Fruit fly (Drosophila melanogaster) whole organism, embryonic: ENCODE results near the gene yps.

Experiments used
- Asciz ChIP-seq: fragments of 200-800 bp; sonication (Bioruptor generic); optimal IDR thresholded peaks from 2 replicates; lab custom pipeline; 2017; ENCODE audit warnings: missing biosample characterization, mild to moderate bottlenecking, missing genetic modification characterization, missing genetic modification reagents
- Atf3 ChIP-seq: fragments of 200-800 bp; sonication (Bioruptor generic); optimal IDR thresholded peaks from 3 replicates; lab custom pipeline; 2016; ENCODE audit warnings: missing biosample characterization, missing genetic modification characterization
- BtbVII ChIP-seq: fragments of 200-800 bp; sonication (Bioruptor generic); optimal IDR thresholded peaks from 3 replicates; lab custom pipeline; 2017; ENCODE audit warnings: missing biosample characterization, mild to moderate bottlenecking, missing genetic modification characterization
- CG11504 ChIP-seq: fragments of 200-800 bp; sonication (Bioruptor generic); optimal IDR thresholded peaks from 3 replicates; lab custom pipeline; 2019; ENCODE audit warnings: missing biosample characterization, mild to moderate bottlenecking, missing genetic modification characterization, moderate library complexity
- CG11560 ChIP-seq: fragments of 200-800 bp; sonication (Bioruptor generic); IDR thresholded peaks from 3 replicates; pipeline ENCODE4 v1.3.6; 2022; ENCODE audit warnings: missing biosample characterization, missing genetic modification characterization
- CG14965 ChIP-seq: fragments of 200-800 bp; sonication (Bioruptor generic); optimal IDR thresholded peaks from 2 replicates; lab custom pipeline; 2016; ENCODE audit warnings: missing biosample characterization, missing genetic modification characterization, borderline replicate concordance
- CG15601 ChIP-seq: fragments of 200-800 bp; sonication (Bioruptor generic); optimal IDR thresholded peaks from 3 replicates; lab custom pipeline; 2019; ENCODE audit warnings: missing biosample characterization, mild to moderate bottlenecking, missing genetic modification characterization, moderate library complexity
- CG16813 ChIP-seq: fragments of 200-800 bp; sonication (Bioruptor generic); IDR thresholded peaks from 3 replicates; pipeline ENCODE4 v1.3.6; 2022; ENCODE audit warnings: missing biosample characterization, missing genetic modification characterization; ENCODE audit not compliant: partially characterized antibody
- CG17385 ChIP-seq: fragments of 200-800 bp; sonication (Bioruptor generic); optimal IDR thresholded peaks from 3 replicates; lab custom pipeline; 2018; ENCODE audit warnings: missing biosample characterization, mild to moderate bottlenecking, missing genetic modification characterization
- CG18619 ChIP-seq: fragments of 200-800 bp; sonication (Bioruptor generic); optimal IDR thresholded peaks from 3 replicates; lab custom pipeline; 2017; ENCODE audit warnings: missing biosample characterization, mild to moderate bottlenecking, missing genetic modification characterization
- CG2678 ChIP-seq: fragments of 200-800 bp; sonication (Bioruptor generic); optimal IDR thresholded peaks from 3 replicates; lab custom pipeline; 2019; ENCODE audit warnings: missing biosample characterization, mild to moderate bottlenecking, missing genetic modification characterization, moderate library complexity
- CG33213 ChIP-seq: fragments of 200-800 bp; sonication (Bioruptor generic); optimal IDR thresholded peaks from 3 replicates; lab custom pipeline; 2016; ENCODE audit warnings: missing biosample characterization, missing genetic modification characterization
- CG3407 ChIP-seq: fragments of 200-800 bp; sonication (Bioruptor generic); optimal IDR thresholded peaks from 2 replicates; lab custom pipeline; 2018; ENCODE audit warnings: missing biosample characterization, mild to moderate bottlenecking, missing genetic modification characterization
- CG4424 ChIP-seq: fragments of 200-800 bp; sonication (Bioruptor generic); optimal IDR thresholded peaks from 3 replicates; lab custom pipeline; 2016; ENCODE audit warnings: missing biosample characterization, missing genetic modification characterization
- CG6175 ChIP-seq: fragments of 200-800 bp; sonication (Bioruptor generic); IDR thresholded peaks from 3 replicates; pipeline ENCODE4 v1.3.6; 2022; ENCODE audit warnings: missing biosample characterization, missing genetic modification characterization
- CG7745 ChIP-seq: fragments of 200-800 bp; sonication (Bioruptor generic); optimal IDR thresholded peaks from 2 replicates; lab custom pipeline; 2018; ENCODE audit warnings: missing biosample characterization, mild to moderate bottlenecking, missing genetic modification characterization, moderate library complexity
- Dbx ChIP-seq: fragments of 200-800 bp; sonication (Bioruptor generic); IDR thresholded peaks from 3 replicates; pipeline ENCODE4 v1.3.6; 2022; ENCODE audit warnings: missing biosample characterization, missing genetic modification characterization
- Dip2 ChIP-seq: fragments of 200-800 bp; sonication (Bioruptor generic); IDR thresholded peaks from 2 replicates; pipeline ENCODE4 v1.3.6; 2022; ENCODE audit warnings: missing biosample characterization, missing genetic modification characterization
- Drgx ChIP-seq: fragments of 200-800 bp; sonication (Bioruptor generic); IDR thresholded peaks from 2 replicates; pipeline ENCODE4 v1.3.6; 2022; ENCODE audit warnings: missing biosample characterization, missing genetic modification characterization
- Ets65A ChIP-seq: fragments of 200-800 bp; sonication (Bioruptor generic); peaks from one replicate; lab custom pipeline; 2016; ENCODE audit warnings: missing biosample characterization, missing genetic modification characterization
- Fer3 ChIP-seq: fragments of 200-800 bp; sonication (Bioruptor generic); optimal IDR thresholded peaks from 2 replicates; lab custom pipeline; 2018; ENCODE audit warnings: missing biosample characterization, mild to moderate bottlenecking, missing genetic modification characterization, moderate library complexity
- Hey ChIP-seq: fragments of 200-800 bp; sonication (Bioruptor generic); optimal IDR thresholded peaks from 3 replicates; lab custom pipeline; 2018; ENCODE audit warnings: missing biosample characterization, mild to moderate bottlenecking, missing genetic modification characterization
- Kr ChIP-seq: fragments of 200-800 bp; sonication (Bioruptor generic); optimal IDR thresholded peaks from 2 replicates; lab custom pipeline; 2017; ENCODE audit warnings: missing biosample characterization, mild to moderate bottlenecking, missing genetic modification characterization
- Med ChIP-seq: fragments of 200-800 bp; sonication (Bioruptor generic); peaks from one replicate; lab custom pipeline; 2016; ENCODE audit warnings: missing biosample characterization, missing genetic modification characterization, mild to moderate bottlenecking, inconsistent platforms, moderate library complexity
- Pdp1 ChIP-seq, 2 experiments: fragments of 200-800 bp; sonication (Bioruptor generic); optimal IDR thresholded peaks; 3 replicates each; lab custom pipeline; 2016; ENCODE audit warnings: missing biosample characterization in 2 of 2, missing genetic modification characterization in 2 of 2, mild to moderate bottlenecking in 1 of 2, moderate library complexity in 1 of 2
- Rfx ChIP-seq: fragments of 200-800 bp; sonication (Bioruptor generic); IDR thresholded peaks from 2 replicates; pipeline ENCODE4 v1.3.6; 2022; ENCODE audit warnings: missing biosample characterization, missing genetic modification characterization
- Sry-β ChIP-seq: fragments of 200-800 bp; sonication (Bioruptor generic); optimal IDR thresholded peaks from 2 replicates; lab custom pipeline; 2018; ENCODE audit warnings: missing biosample characterization, mild to moderate bottlenecking, missing genetic modification characterization, moderate library complexity
- Trl ChIP-seq, 3 experiments: fragments of >200 bp in 2 of 3; fragments of 200-800 bp in 1 of 3; sonication (Bioruptor generic) in 1 of 3; optimal IDR thresholded peaks; 2 replicates in 1 of 3; 3 replicates in 2 of 3; lab custom pipeline; 2016 to 2017; ENCODE audit warnings: missing biosample characterization in 1 of 3, missing genetic modification characterization in 1 of 3
- YL-1 ChIP-seq: fragments of 200-800 bp; sonication (Bioruptor generic); optimal IDR thresholded peaks from 3 replicates; lab custom pipeline; 2017; ENCODE audit warnings: missing biosample characterization, mild to moderate bottlenecking, missing genetic modification characterization
- ab ChIP-seq: fragments of 200-800 bp; sonication (Bioruptor generic); optimal IDR thresholded peaks from 2 replicates; lab custom pipeline; 2016; ENCODE audit warnings: missing biosample characterization, missing genetic modification characterization
- chinmo ChIP-seq: fragments of 200-800 bp; sonication (Bioruptor generic); IDR thresholded peaks from 4 replicates; pipeline ENCODE4 v1.3.6; 2022; ENCODE audit warnings: missing biosample characterization, missing genetic modification characterization; ENCODE audit not compliant: partially characterized antibody
- crol ChIP-seq: fragments of 200-800 bp; sonication (Bioruptor generic); IDR thresholded peaks from 2 replicates; pipeline ENCODE4 v1.3.6; 2022; ENCODE audit warnings: missing biosample characterization, missing genetic modification characterization
- fd96Cb ChIP-seq: fragments of 200-800 bp; sonication (Bioruptor generic); optimal IDR thresholded peaks from 2 replicates; lab custom pipeline; 2018; ENCODE audit warnings: missing biosample characterization, mild to moderate bottlenecking, missing genetic modification characterization, moderate library complexity
- h ChIP-seq: fragments of >200 bp; optimal IDR thresholded peaks from 2 replicates; lab custom pipeline; 2017
- hbn ChIP-seq: fragments of 200-800 bp; sonication (Bioruptor generic); IDR thresholded peaks from 2 replicates; pipeline ENCODE4 v1.3.6; 2022; ENCODE audit warnings: missing biosample characterization, missing genetic modification characterization; ENCODE audit not compliant: partially characterized antibody
- mld ChIP-seq: fragments of 200-800 bp; sonication (Bioruptor generic); IDR thresholded peaks from 3 replicates; pipeline ENCODE4 v1.3.6; 2022; ENCODE audit warnings: missing biosample characterization, missing genetic modification characterization; ENCODE audit not compliant: partially characterized antibody
- onecut ChIP-seq: fragments of 200-800 bp; sonication (Bioruptor generic); IDR thresholded peaks from 2 replicates; pipeline ENCODE4 v1.3.6; 2022; ENCODE audit warnings: missing biosample characterization, missing genetic modification characterization
- ssp ChIP-seq: fragments of 200-800 bp; sonication (Bioruptor generic); IDR thresholded peaks from 2 replicates; pipeline ENCODE4 v1.3.6; 2022; ENCODE audit warnings: missing biosample characterization, missing genetic modification characterization
- tll ChIP-seq, 2 experiments: fragments of 200-800 bp in 1 of 2; fragments of >200 bp in 1 of 2; sonication (Bioruptor generic) in 1 of 2; optimal IDR thresholded peaks; 2 replicates each; lab custom pipeline; 2017 to 2019; ENCODE audit warnings: missing biosample characterization in 2 of 2, missing genetic modification characterization in 2 of 2, mild to moderate bottlenecking in 1 of 2, moderate library complexity in 1 of 2
- tna ChIP-seq: fragments of 200-800 bp; sonication (Bioruptor generic); IDR thresholded peaks from 2 replicates; pipeline ENCODE4 v1.3.6; 2022; ENCODE audit warnings: missing biosample characterization, missing genetic modification characterization; ENCODE audit not compliant: partially characterized antibody
- z ChIP-seq: fragments of 200-800 bp; sonication (Bioruptor generic); IDR thresholded peaks from 3 replicates; pipeline ENCODE4 v1.3.6; 2022; ENCODE audit warnings: missing biosample characterization, missing genetic modification characterization

Gene yps

dm6 chr3L:12162156-12162682, 37.3 kb upstream of the yps start (continued):
- TF ChIP-seq crol (GFP tag; lab: Robert Waterston, UW) (peak; percentile 66), Ets65A (GFP tag; lab: Kevin White, UChicago) (peak; percentile 71), ab (GFP tag; lab: Kevin White, UChicago) (no peak), Fer3 (tag; lab: Kevin White, UChicago) (no peak), Dip2 (GFP tag; lab: Robert Waterston, UW) (no peak), CG33213 (GFP tag; lab: Kevin White, UChicago) (no peak), Sry-β (GFP tag; lab: Kevin White, UChicago) (no peak), YL-1 (GFP tag; lab: Kevin White, UChicago) (no peak), Pdp1 (GFP tag; optimal IDR thresholded peaks at IDR 0.05; lab: Kevin White, UChicago) (no peak), BtbVII (GFP tag; lab: Kevin White, UChicago) (no peak), Dbx (GFP tag; lab: Robert Waterston, UW) (no peak), tna (GFP tag; lab: Robert Waterston, UW) (peak; percentile 28; the same call in 1 of the 2 replicates), ssp (no peak), Hey (tag; lab: Kevin White, UChicago) (no peak), Trl (optimal IDR thresholded peaks at IDR 0.05; lab: Kevin White, UChicago) (no peak), Trl (GFP tag; optimal IDR thresholded peaks at IDR 0.05; lab: Kevin White, UChicago) (no peak), Atf3 (GFP tag; lab: Kevin White, UChicago) (no peak), CG7745 (tag; lab: Kevin White, UChicago) (no peak), Kr (GFP tag; lab: Kevin White, UChicago) (no peak), onecut (GFP tag; lab: Robert Waterston, UW) (no peak), CG2678 (tag; lab: Kevin White, UChicago) (no peak), CG18619 (GFP tag; lab: Kevin White, UChicago) (no peak), h (lab: Kevin White, UChicago) (no peak), CG15601 (tag; lab: Kevin White, UChicago) (peak; percentile 37), CG16813 (GFP tag; lab: Robert Waterston, UW) (0 out of 3 replicates have a peak, but pooled peaks have one; percentile 13), tll (GFP tag; optimal IDR thresholded peaks at IDR 0.05; lab: Kevin White, UChicago) (no peak), CG17385 (GFP tag; lab: Kevin White, UChicago) (no peak), Asciz (GFP tag; lab: Kevin White, UChicago) (no peak), hbn (no peak), Drgx (GFP tag; lab: Robert Waterston, UW) (no peak), mld (GFP tag; lab: Robert Waterston, UW) (no peak), Med (GFP tag; lab: Kevin White, UChicago) (peak; percentile 83), CG4424 (GFP tag; lab: Kevin White, UChicago) (no peak), chinmo (GFP tag; lab: Robert Waterston, UW) (0 out of 4 replicates have a peak, but pooled peaks have one; percentile 70), fd96Cb (tag; lab: Kevin White, UChicago) (no peak), CG14965 (GFP tag; lab: Kevin White, UChicago) (no peak), CG6175 (GFP tag; lab: Robert Waterston, UW) (no peak), CG3407 (GFP tag; lab: Kevin White, UChicago) (no peak), CG11560 (0 out of 3 replicates have a peak, but pooled peaks have one; percentile 36), CG11504 (tag; lab: Kevin White, UChicago) (no peak), z (GFP tag; lab: Robert Waterston, UW) (no peak), Rfx (GFP tag; lab: Robert Waterston, UW) (peak; percentile 13; the same call in 1 of the 2 replicates)
